Fruit fly (Drosophila melanogaster): Measurements from ENCODE around the gene Pex5.

Gene Pex5

dm6 chrX:1823883-1824609 lies 44.8 kb downstream of the Pex5 start:
- TF ChIP-seq CG12605 (GFP tag; IDR thresholded peaks at IDR 0.05) (no peak), Pif1A (GFP tag; optimal IDR thresholded peaks at IDR 0.05) (no peak), CG9948 (tag; optimal IDR thresholded peaks at IDR 0.05) (no peak), CG10348 (GFP tag; IDR thresholded peaks at IDR 0.05) (no peak), CG17806 (tag; optimal IDR thresholded peaks at IDR 0.05) (no peak), CG4496 (GFP tag; IDR thresholded peaks at IDR 0.05) (no peak), EcR (GFP tag; optimal IDR thresholded peaks at IDR 0.05) (no peak), fd96Ca (GFP tag; IDR thresholded peaks at IDR 0.05) (no peak)

- TF ChIP-seq CG17806 (tag; optimal IDR thresholded peaks at IDR 0.05) (no peak), CG10348 (GFP tag; IDR thresholded peaks at IDR 0.05) (no peak), CG8159 (tag; optimal IDR thresholded peaks at IDR 0.05) (no peak), CG14655 (GFP tag; optimal IDR thresholded peaks at IDR 0.05) (no peak), CG9948 (tag; optimal IDR thresholded peaks at IDR 0.05) (no peak), CG8301 (tag; optimal IDR thresholded peaks at IDR 0.05) (no peak), rn (GFP tag; IDR thresholded peaks at IDR 0.05) (no peak), fd96Ca (GFP tag; IDR thresholded peaks at IDR 0.05) (no peak), Ets98B (GFP tag; IDR thresholded peaks at IDR 0.05) (no peak), CG32121 (GFP tag; IDR thresholded peaks at IDR 0.05) (no peak), Snoo (tag; optimal IDR thresholded peaks at IDR 0.05) (no peak)
These were observed 46.6 kb downstream of the Pex5 start, which contains the start of gene CG14811 for dm6 chrX:1822281-1822680. Gene CG14811 (minus strand): TSS chrX:1822381.

- TF ChIP-seq CG14655 (GFP tag; optimal IDR thresholded peaks at IDR 0.05), result no peak
- TF ChIP-seq CG8301 (tag; optimal IDR thresholded peaks at IDR 0.05), result no peak
- no peak for TF ChIP-seq CG32121 (GFP tag; IDR thresholded peaks at IDR 0.05)
- TF ChIP-seq CG4496 (GFP tag; IDR thresholded peaks at IDR 0.05), result no peak
These were observed 47.8 kb downstream of the Pex5 start for dm6 chrX:1821039-1821438.

dm6 chrX:1820241-1820640 lies 48.6 kb downstream of the Pex5 start, which contains the start of gene CG14810:
Gene CG14810 (minus strand): TSS chrX:1820341.
- TF ChIP-seq Snoo (tag; optimal IDR thresholded peaks at IDR 0.05), result no peak
- TF ChIP-seq CG8301 (tag; optimal IDR thresholded peaks at IDR 0.05), result no peak
- TF ChIP-seq CG12605 (GFP tag; IDR thresholded peaks at IDR 0.05), result no peak
- TF ChIP-seq CG32121 (GFP tag; IDR thresholded peaks at IDR 0.05), result no peak
- no peak for TF ChIP-seq CG4496 (GFP tag; IDR thresholded peaks at IDR 0.05)
- no peak for TF ChIP-seq EcR (GFP tag; optimal IDR thresholded peaks at IDR 0.05)
- TF ChIP-seq CG13204 (GFP tag; optimal IDR thresholded peaks at IDR 0.05), result no peak
- TF ChIP-seq D1 (tag; optimal IDR thresholded peaks at IDR 0.05), result no peak
- no peak for TF ChIP-seq CG34367 (tag; optimal IDR thresholded peaks at IDR 0.05)
- no peak for TF ChIP-seq fd96Ca (GFP tag; IDR thresholded peaks at IDR 0.05)
- no peak for TF ChIP-seq CG15710 (tag; optimal IDR thresholded peaks at IDR 0.05)
- TF ChIP-seq Pif1B (GFP tag; optimal IDR thresholded peaks at IDR 0.05), result no peak
- no peak for TF ChIP-seq rn (GFP tag; IDR thresholded peaks at IDR 0.05)
- TF ChIP-seq Ets98B (GFP tag; IDR thresholded peaks at IDR 0.05), result no peak

dm6 chrX:1819026-1819425 lies 49.8 kb downstream of the Pex5 start:
- TF ChIP-seq Snoo (tag; optimal IDR thresholded peaks at IDR 0.05) (no peak), EcR (GFP tag; optimal IDR thresholded peaks at IDR 0.05) (no peak), CG14655 (GFP tag; optimal IDR thresholded peaks at IDR 0.05) (no peak), CG8301 (tag; optimal IDR thresholded peaks at IDR 0.05) (no peak), Pif1B (GFP tag; optimal IDR thresholded peaks at IDR 0.05) (no peak), CG12605 (GFP tag; IDR thresholded peaks at IDR 0.05) (no peak), CG17806 (tag; optimal IDR thresholded peaks at IDR 0.05) (no peak), CG34367 (tag; optimal IDR thresholded peaks at IDR 0.05) (no peak), CG32121 (GFP tag; IDR thresholded peaks at IDR 0.05) (no peak), CG9948 (tag; optimal IDR thresholded peaks at IDR 0.05) (no peak), gl (tag; optimal IDR thresholded peaks at IDR 0.05) (no peak), CG8159 (tag; optimal IDR thresholded peaks at IDR 0.05) (no peak)
